Worm (Caenorhabditis elegans) whole organism, L1 larva: Measurements from ENCODE around the gene R144.11.

Experiments
- C04F5.9 ChIP-seq: sonication (generic microtip); optimal IDR thresholded peaks from 2 replicates; lab custom pipeline; 2016; ENCODE audit warnings: missing genetic modification characterization, missing compliant biosample characterization
- C16A3.4 ChIP-seq: fragments of 150-350 bp; optimal IDR thresholded peaks from 2 replicates; lab custom pipeline; 2014; ENCODE audit warnings: missing biosample characterization, missing genetic modification characterization
- F16B12.6 ChIP-seq: fragments of 150-350 bp; optimal IDR thresholded peaks from 2 replicates; lab custom pipeline; 2014; ENCODE audit warnings: missing biosample characterization, missing genetic modification characterization
- aly-2 ChIP-seq: fragments of 150-350 bp; optimal IDR thresholded peaks from 2 replicates; lab custom pipeline; 2014; ENCODE audit warnings: missing biosample characterization, missing genetic modification characterization
- ceh-82 ChIP-seq, 3 experiments: fragments of 150-350 bp in 1 of 3; sonication (generic microtip) in 2 of 3; optimal IDR thresholded peaks; 2 replicates each; lab custom pipeline; 2014 to 2017; ENCODE audit warnings: missing biosample characterization in 3 of 3, missing genetic modification characterization in 3 of 3
- dpl-1 ChIP-seq, 3 experiments: fragments of 150-350 bp in 2 of 3; sonication (generic microtip) in 1 of 3; optimal IDR thresholded peaks; 2 replicates each; lab custom pipeline; 2014 to 2017; ENCODE audit warnings: missing biosample characterization in 3 of 3, missing genetic modification characterization in 3 of 3, missing genetic modification reagents in 3 of 3
- efl-3 ChIP-seq: fragments of 200-800 bp; sonication (Bioruptor generic); optimal IDR thresholded peaks from 2 replicates; lab custom pipeline; 2018; ENCODE audit warnings: mild to moderate bottlenecking, missing genetic modification characterization, missing compliant biosample characterization
- elt-2 ChIP-seq: sonication (generic microtip); optimal IDR thresholded peaks from 2 replicates; lab custom pipeline; 2016; ENCODE audit warnings: missing genetic modification characterization, mild to moderate bottlenecking, inconsistent platforms, missing compliant biosample characterization, missing genetic modification reagents
- elt-3 ChIP-seq, 6 experiments: fragments of 150-350 bp in 1 of 6; sonication (generic microtip); optimal IDR thresholded peaks; 2 replicates each; lab custom pipeline; 2017 to 2018; ENCODE audit warnings: missing biosample characterization in 6 of 6, missing genetic modification characterization in 6 of 6, inconsistent platforms in 1 of 6
- fkh-10 ChIP-seq: sonication (generic microtip); optimal IDR thresholded peaks from 2 replicates; lab custom pipeline; 2017; ENCODE audit warnings: missing biosample characterization, missing genetic modification reagents, missing genetic modification characterization
- fkh-4 ChIP-seq: sonication (generic microtip); optimal IDR thresholded peaks from 2 replicates; lab custom pipeline; 2016; ENCODE audit warnings: missing compliant biosample characterization, missing genetic modification characterization, borderline replicate concordance
- fkh-8 ChIP-seq: sonication (generic microtip); optimal IDR thresholded peaks from 2 replicates; lab custom pipeline; 2016; ENCODE audit warnings: mild to moderate bottlenecking, missing genetic modification characterization, missing compliant biosample characterization
- fos-1 ChIP-seq: fragments of 150-350 bp; optimal IDR thresholded peaks from 2 replicates; lab custom pipeline; 2014; ENCODE audit warnings: missing biosample characterization, missing genetic modification characterization
- grh-1 ChIP-seq: fragments of 200-800 bp; sonication (Bioruptor generic); IDR thresholded peaks from 2 replicates; pipeline ENCODE4 v1.3.6; 2022; ENCODE audit warnings: missing genetic modification reagents, missing genetic modification characterization, missing compliant biosample characterization
- irx-1 ChIP-seq: sonication (generic microtip); optimal IDR thresholded peaks from 2 replicates; lab custom pipeline; 2016; ENCODE audit warnings: missing genetic modification characterization, missing compliant biosample characterization
- jun-1 ChIP-seq: fragments of 150-350 bp; optimal IDR thresholded peaks from 2 replicates; lab custom pipeline; 2014; ENCODE audit warnings: missing biosample characterization, missing genetic modification reagents, missing genetic modification characterization
- lin-13 ChIP-seq: fragments of 150-350 bp; optimal IDR thresholded peaks from 2 replicates; lab custom pipeline; 2014; ENCODE audit warnings: missing biosample characterization, missing genetic modification reagents, missing genetic modification characterization
- lin-14 ChIP-seq: fragments of 200-800 bp; sonication (Bioruptor generic); optimal IDR thresholded peaks from 2 replicates; lab custom pipeline; 2018; ENCODE audit warnings: mild to moderate bottlenecking, missing genetic modification characterization, moderate library complexity, missing compliant biosample characterization
- lin-35 ChIP-seq, 2 experiments: fragments of 150-350 bp; optimal IDR thresholded peaks; 2 replicates each; lab custom pipeline; 2014; ENCODE audit warnings: missing biosample characterization in 2 of 2, missing genetic modification characterization in 2 of 2, missing genetic modification reagents in 2 of 2
- lsy-2 ChIP-seq, 2 experiments: fragments of 150-350 bp; optimal IDR thresholded peaks; 2 replicates each; lab custom pipeline; 2014; ENCODE audit warnings: missing biosample characterization in 2 of 2, missing genetic modification characterization in 2 of 2
- mab-9 ChIP-seq: fragments of 200-800 bp; sonication (Bioruptor generic); IDR thresholded peaks from 2 replicates; pipeline ENCODE4 v1.3.6; 2022; ENCODE audit warnings: missing genetic modification reagents, missing genetic modification characterization, missing compliant biosample characterization
- mep-1 ChIP-seq: fragments of 150-350 bp; optimal IDR thresholded peaks from 2 replicates; lab custom pipeline; 2014; ENCODE audit warnings: missing biosample characterization, missing genetic modification characterization
- nhr-19 ChIP-seq: fragments of 200-800 bp; sonication (Bioruptor generic); conservative IDR thresholded peaks from 2 replicates; pipeline ENCODE4 v1.3.6; 2022; ENCODE audit warnings: missing genetic modification characterization, missing compliant biosample characterization
- nhr-20 ChIP-seq: sonication (generic microtip); optimal IDR thresholded peaks from 2 replicates; lab custom pipeline; 2016; ENCODE audit warnings: mild to moderate bottlenecking, missing genetic modification characterization, missing compliant biosample characterization
- nhr-71 ChIP-seq: sonication (generic microtip); optimal IDR thresholded peaks from 2 replicates; lab custom pipeline; 2016; ENCODE audit warnings: mild to moderate bottlenecking, missing genetic modification characterization, moderate library complexity, missing compliant biosample characterization
- nhr-77 ChIP-seq: fragments of 150-350 bp; optimal IDR thresholded peaks from 2 replicates; lab custom pipeline; 2014; ENCODE audit warnings: missing biosample characterization, missing genetic modification characterization
- nhr-85 ChIP-seq: sonication (generic microtip); peaks from one replicate; lab custom pipeline; 2016; ENCODE audit warnings: missing genetic modification characterization, inconsistent platforms, missing compliant biosample characterization
- nhr-90 ChIP-seq: sonication (generic microtip); optimal IDR thresholded peaks from 2 replicates; lab custom pipeline; 2016; ENCODE audit warnings: mild to moderate bottlenecking, missing genetic modification characterization, missing compliant biosample characterization; ENCODE audit not compliant: poor library complexity
- pax-3 ChIP-seq: fragments of 200-800 bp; sonication (Bioruptor generic); optimal IDR thresholded peaks from 2 replicates; lab custom pipeline; 2018; ENCODE audit warnings: mild to moderate bottlenecking, missing genetic modification characterization, moderate library complexity, missing compliant biosample characterization
- rnt-1 ChIP-seq: sonication (generic microtip); optimal IDR thresholded peaks from 2 replicates; lab custom pipeline; 2016; ENCODE audit warnings: mild to moderate bottlenecking, missing genetic modification characterization, moderate library complexity, missing compliant biosample characterization
- skn-1 ChIP-seq: fragments of 150-350 bp; optimal IDR thresholded peaks from 2 replicates; lab custom pipeline; 2014; ENCODE audit warnings: missing biosample characterization, missing genetic modification characterization
- snu-23 ChIP-seq: sonication (generic microtip); optimal IDR thresholded peaks from 2 replicates; lab custom pipeline; 2016; ENCODE audit warnings: missing genetic modification characterization, missing compliant biosample characterization
- sox-4 ChIP-seq: sonication (generic microtip); optimal IDR thresholded peaks from 2 replicates; lab custom pipeline; 2016; ENCODE audit warnings: missing genetic modification characterization, missing compliant biosample characterization
- sup-37 ChIP-seq: fragments of 200-800 bp; sonication (Bioruptor generic); optimal IDR thresholded peaks from 2 replicates; lab custom pipeline; 2018; ENCODE audit warnings: mild to moderate bottlenecking, missing genetic modification characterization, missing compliant biosample characterization
- swsn-7 ChIP-seq: sonication (generic microtip); optimal IDR thresholded peaks from 2 replicates; lab custom pipeline; 2016; ENCODE audit warnings: missing genetic modification characterization, missing compliant biosample characterization
- tbx-2 ChIP-seq: sonication (generic microtip); optimal IDR thresholded peaks from 2 replicates; lab custom pipeline; 2016; ENCODE audit warnings: missing genetic modification characterization, missing compliant biosample characterization
- unc-130 ChIP-seq: fragments of 150-350 bp; optimal IDR thresholded peaks from 2 replicates; lab custom pipeline; 2017; ENCODE audit warnings: missing biosample characterization, missing genetic modification characterization, inconsistent platforms
- unc-86 ChIP-seq: sonication (generic microtip); optimal IDR thresholded peaks from 2 replicates; lab custom pipeline; 2016; ENCODE audit warnings: missing genetic modification characterization, missing compliant biosample characterization
- xbp-1 ChIP-seq: sonication (generic microtip); optimal IDR thresholded peaks from 2 replicates; lab custom pipeline; 2016; ENCODE audit warnings: missing genetic modification characterization, missing compliant biosample characterization
- zip-4 ChIP-seq: fragments of 200-800 bp; sonication (Bioruptor generic); optimal IDR thresholded peaks from 2 replicates; lab custom pipeline; 2018; ENCODE audit warnings: mild to moderate bottlenecking, missing genetic modification characterization, moderate library complexity, missing compliant biosample characterization
- ztf-4 ChIP-seq: fragments of 150-350 bp; optimal IDR thresholded peaks from 2 replicates; lab custom pipeline; 2014; ENCODE audit warnings: missing biosample characterization, missing genetic modification characterization

Gene R144.11

ce11 chrIII:5031375-5031836 is 22.8 kb upstream of the R144.11 start (continued):
- TF ChIP-seq ceh-82 (tag; optimal IDR thresholded peaks at IDR 0.05; lab: Kevin White, UChicago) (peak in 2 of 3 experiments; percentile 5 to 32), fkh-10 (GFP tag; lab: Kevin White, UChicago) (peak; percentile 35), lsy-2 (tag; optimal IDR thresholded peaks at IDR 0.05; lab: Kevin White, UChicago) (peak; percentile 43 to 79), dpl-1 (GFP tag; optimal IDR thresholded peaks at IDR 0.05; lab: Kevin White, UChicago) (peak; percentile 15 to 29 (median 28)), nhr-85 (tag; lab: Kevin White, UChicago) (peak; percentile 79), lin-35 (GFP tag; optimal IDR thresholded peaks at IDR 0.05; lab: Kevin White, UChicago) (peak; percentile 13 to 58), lin-14 (peak; percentile 78), C04F5.9 (tag; lab: Kevin White, UChicago) (peak; percentile 15), xbp-1 (tag; lab: Kevin White, UChicago) (peak; percentile 66), skn-1 (tag; lab: Kevin White, UChicago) (peak; percentile 16), pax-3 (tag; lab: Kevin White, UChicago) (peak; percentile 78), jun-1 (peak; percentile 77), tbx-2 (tag; lab: Kevin White, UChicago) (peak; percentile 71), zip-4 (GFP tag; lab: Kevin White, UChicago) (peak; percentile 51), snu-23 (GFP tag; lab: Kevin White, UChicago) (peak; percentile 73), nhr-90 (tag; lab: Kevin White, UChicago) (peak; percentile 86), fos-1 (tag; lab: Kevin White, UChicago) (peak; percentile 41), grh-1 (GFP tag; lab: Robert Waterston, UW) (0 out of 2 replicates have a peak, but pooled peaks have one; percentile 35), fkh-8 (tag; lab: Kevin White, UChicago) (peak; percentile 69), ztf-4 (tag; lab: Kevin White, UChicago) (peak; percentile 28), mab-9 (GFP tag; lab: Robert Waterston, UW) (peak; percentile 75), efl-3 (peak; percentile 33), elt-3 (tag; optimal IDR thresholded peaks at IDR 0.05; lab: Kevin White, UChicago) (peak in 1 of 6 experiments; percentile 16), lin-13 (GFP tag; lab: Kevin White, UChicago) (peak; percentile 22), irx-1 (peak; percentile 31), fkh-4 (tag; lab: Kevin White, UChicago) (peak; percentile 8), sup-37 (GFP tag; lab: Kevin White, UChicago) (peak; percentile 83), aly-2 (tag; lab: Kevin White, UChicago) (peak; percentile 64), swsn-7 (tag; lab: Kevin White, UChicago) (peak; percentile 79), nhr-77 (tag; lab: Kevin White, UChicago) (peak; percentile 67), sox-4 (peak; percentile 74), mep-1 (tag; lab: Kevin White, UChicago) (peak; percentile 67)

- TF ChIP-seq elt-3 (tag; optimal IDR thresholded peaks at IDR 0.05; lab: Kevin White, UChicago) (no peak), elt-2 (tag; lab: Kevin White, UChicago) (no peak), unc-130 (no peak), nhr-20 (tag; lab: Kevin White, UChicago) (no peak), rnt-1 (tag; lab: Kevin White, UChicago) (no peak), efl-3 (no peak), unc-86 (tag; lab: Kevin White, UChicago) (no peak), nhr-19 (no peak), C16A3.4 (no peak), ztf-4 (tag; lab: Kevin White, UChicago) (no peak), skn-1 (tag; lab: Kevin White, UChicago) (no peak), tbx-2 (tag; lab: Kevin White, UChicago) (no peak), nhr-71 (tag; lab: Kevin White, UChicago) (no peak), F16B12.6 (tag; lab: Kevin White, UChicago) (no peak)
These were observed 22.0 kb upstream of the R144.11 start, which contains the start of gene klp-6 for ce11 chrIII:5030629-5031028. Gene klp-6 (plus strand): TSS chrIII:5030929.
